Fruit fly (Drosophila melanogaster) whole organism, embryonic: ENCODE measurements around the gene mRpL51.
A peak's percentile ranks its signal among the peaks of the same experiment; 100 is the strongest.

Experiments
- Asciz ChIP-seq: fragments of 200-800 bp; sonication (Bioruptor generic); optimal IDR thresholded peaks from 2 replicates; lab custom pipeline; 2017; ENCODE audit warnings: missing biosample characterization, mild to moderate bottlenecking, missing genetic modification characterization, missing genetic modification reagents
- CG12071 ChIP-seq: fragments of 200-800 bp; sonication (Bioruptor generic); optimal IDR thresholded peaks from 3 replicates; lab custom pipeline; 2018; ENCODE audit warnings: missing biosample characterization, mild to moderate bottlenecking, missing genetic modification characterization
- CG1603 ChIP-seq: fragments of 200-800 bp; sonication (Bioruptor generic); optimal IDR thresholded peaks from 2 replicates; lab custom pipeline; 2019; ENCODE audit warnings: missing biosample characterization, mild to moderate bottlenecking, missing genetic modification characterization, moderate library complexity
- CG18262 ChIP-seq: fragments of 200-800 bp; optimal IDR thresholded peaks from 3 replicates; lab custom pipeline; 2019; ENCODE audit warnings: missing biosample characterization, mild to moderate bottlenecking, missing genetic modification characterization, moderate library complexity
- CG8290 ChIP-seq, 3 experiments: fragments of 200-800 bp; sonication (Bioruptor generic); optimal IDR thresholded peaks; 2 replicates each; lab custom pipeline; 2016 to 2019; ENCODE audit warnings: missing biosample characterization in 3 of 3, missing genetic modification characterization in 3 of 3, mild to moderate bottlenecking in 2 of 3, moderate library complexity in 1 of 3
- CG9876 ChIP-seq: fragments of 200-800 bp; sonication (Bioruptor generic); optimal IDR thresholded peaks from 2 replicates; lab custom pipeline; 2016; ENCODE audit warnings: missing biosample characterization, missing genetic modification characterization
- D19B ChIP-seq: fragments of 200-800 bp; sonication (Bioruptor generic); optimal IDR thresholded peaks from 2 replicates; lab custom pipeline; 2017; ENCODE audit warnings: missing biosample characterization, mild to moderate bottlenecking, missing genetic modification characterization
- Doc2 ChIP-seq: fragments of 200-800 bp; sonication (Bioruptor generic); IDR thresholded peaks from 2 replicates; pipeline ENCODE4 v1.3.6; 2022; ENCODE audit warnings: missing biosample characterization, missing genetic modification characterization
- Hmr ChIP-seq: fragments of 200-800 bp; sonication (Bioruptor generic); optimal IDR thresholded peaks from 3 replicates; lab custom pipeline; 2017; ENCODE audit warnings: mild to moderate bottlenecking, missing biosample characterization, missing genetic modification reagents, missing genetic modification characterization
- Sox102F ChIP-seq: fragments of 200-800 bp; sonication (Bioruptor generic); optimal IDR thresholded peaks from 2 replicates; lab custom pipeline; 2018; ENCODE audit warnings: missing biosample characterization, mild to moderate bottlenecking, missing genetic modification characterization, moderate library complexity
- ab ChIP-seq: fragments of 200-800 bp; sonication (Bioruptor generic); optimal IDR thresholded peaks from 2 replicates; lab custom pipeline; 2016; ENCODE audit warnings: missing biosample characterization, missing genetic modification characterization
- fu2 ChIP-seq: fragments of 200-800 bp; sonication (Bioruptor generic); optimal IDR thresholded peaks from 2 replicates; lab custom pipeline; 2016; ENCODE audit warnings: missing biosample characterization, missing genetic modification characterization
- ham ChIP-seq: fragments of 200-800 bp; sonication (Bioruptor generic); IDR thresholded peaks from 2 replicates; pipeline ENCODE4 v1.3.6; 2022; ENCODE audit warnings: missing biosample characterization, missing genetic modification characterization
- kah ChIP-seq: fragments of 200-800 bp; sonication (Bioruptor generic); optimal IDR thresholded peaks from 2 replicates; lab custom pipeline; 2018; ENCODE audit warnings: missing biosample characterization, mild to moderate bottlenecking, missing genetic modification characterization

DNA sequence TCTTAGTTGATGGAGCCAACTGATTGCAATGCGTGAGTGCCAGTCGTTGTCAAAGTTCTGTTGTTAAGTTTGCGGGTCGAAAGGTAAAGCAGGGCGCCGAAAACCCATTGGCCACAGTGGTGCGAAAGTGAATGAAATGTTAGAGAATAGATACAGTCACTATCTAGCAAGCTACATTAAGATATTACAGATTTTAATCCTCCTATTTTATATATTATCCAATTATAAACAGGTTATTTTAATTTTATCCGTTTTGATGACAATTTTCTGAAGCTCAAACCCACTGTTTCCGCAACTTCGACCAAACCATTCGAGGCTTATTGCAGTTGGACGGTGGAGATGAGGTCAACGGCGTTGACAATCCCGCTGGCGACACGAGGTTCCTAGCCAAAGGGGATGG, 35.3 kb upstream of the mRpL51 start:
- TF ChIP-seq Asciz (GFP tag; lab: Kevin White, UChicago) = peak; percentile 33
- TF ChIP-seq CG8290 (GFP tag; optimal IDR thresholded peaks at IDR 0.05; lab: Kevin White, UChicago) = no peak
- peak in 1 of 2 experiments; percentile 18 for TF ChIP-seq CG8290 (tag; optimal IDR thresholded peaks at IDR 0.05; lab: Kevin White, UChicago)
- TF ChIP-seq kah = no peak
- TF ChIP-seq fu2 = no peak
- TF ChIP-seq CG9876 (GFP tag; lab: Kevin White, UChicago) = no peak
- TF ChIP-seq Sox102F = peak; percentile 61
- no peak for TF ChIP-seq CG12071 (GFP tag; lab: Kevin White, UChicago)
- no peak for TF ChIP-seq ham
- TF ChIP-seq CG18262 (tag; lab: Kevin White, UChicago) = peak; percentile 54
- TF ChIP-seq Hmr (GFP tag; lab: Kevin White, UChicago) = no peak
- no peak for TF ChIP-seq D19B (GFP tag; lab: Kevin White, UChicago)
- peak; percentile 47 for TF ChIP-seq CG1603 (tag; lab: Kevin White, UChicago)
- no peak for TF ChIP-seq Doc2
- no peak for TF ChIP-seq ab (GFP tag; lab: Kevin White, UChicago)
